Fruit fly (Drosophila melanogaster) whole organism, pupa: ENCODE data around the gene Patsas.

ENCODE experiments used
- CG10348 ChIP-seq: fragments of 200-800 bp; sonication (Bioruptor generic); IDR thresholded peaks from 2 replicates; pipeline ENCODE4 v1.3.6; 2022; ENCODE audit warnings: missing biosample characterization, missing genetic modification characterization
- CG12605 ChIP-seq: fragments of 200-800 bp; sonication (Bioruptor generic); IDR thresholded peaks from 2 replicates; pipeline ENCODE4 v1.3.6; 2022; ENCODE audit warnings: missing biosample characterization, missing genetic modification characterization
- CG13204 ChIP-seq: fragments of 200-800 bp; sonication (Bioruptor generic); optimal IDR thresholded peaks from 2 replicates; lab custom pipeline; 2018; ENCODE audit warnings: missing biosample characterization, mild to moderate bottlenecking, missing genetic modification characterization, moderate library complexity
- CG14655 ChIP-seq: fragments of 200-800 bp; sonication (Bioruptor generic); optimal IDR thresholded peaks from 3 replicates; lab custom pipeline; 2017; ENCODE audit warnings: mild to moderate bottlenecking, missing biosample characterization, missing genetic modification reagents, missing genetic modification characterization
- CG15710 ChIP-seq: fragments of 200-800 bp; sonication (Bioruptor generic); optimal IDR thresholded peaks from 2 replicates; lab custom pipeline; 2018; ENCODE audit warnings: missing biosample characterization, mild to moderate bottlenecking, missing genetic modification characterization, moderate library complexity
- CG17806 ChIP-seq: fragments of 200-800 bp; sonication (Bioruptor generic); optimal IDR thresholded peaks from 2 replicates; lab custom pipeline; 2018; ENCODE audit warnings: missing biosample characterization, mild to moderate bottlenecking, missing genetic modification characterization, moderate library complexity
- CG32121 ChIP-seq: fragments of 200-800 bp; sonication (Bioruptor generic); IDR thresholded peaks from 2 replicates; pipeline ENCODE4 v1.3.6; 2022; ENCODE audit warnings: missing biosample characterization, missing genetic modification characterization
- CG34367 ChIP-seq: fragments of 200-800 bp; sonication (Bioruptor generic); optimal IDR thresholded peaks from 2 replicates; lab custom pipeline; 2018; ENCODE audit warnings: missing biosample characterization, mild to moderate bottlenecking, missing genetic modification characterization
- CG4496 ChIP-seq: fragments of 200-800 bp; sonication (Bioruptor generic); IDR thresholded peaks from 3 replicates; pipeline ENCODE4 v1.3.6; 2022; ENCODE audit warnings: missing biosample characterization, missing genetic modification characterization
- CG8159 ChIP-seq: fragments of 200-800 bp; sonication (Bioruptor generic); optimal IDR thresholded peaks from 3 replicates; lab custom pipeline; 2018; ENCODE audit warnings: missing biosample characterization, mild to moderate bottlenecking, missing genetic modification characterization, moderate library complexity
- CG8301 ChIP-seq: fragments of 200-800 bp; sonication (Bioruptor generic); optimal IDR thresholded peaks from 2 replicates; lab custom pipeline; 2018; ENCODE audit warnings: missing biosample characterization, mild to moderate bottlenecking, missing genetic modification characterization
- CG9948 ChIP-seq: fragments of 200-800 bp; sonication (Bioruptor generic); optimal IDR thresholded peaks from 2 replicates; lab custom pipeline; 2018; ENCODE audit warnings: missing biosample characterization, mild to moderate bottlenecking, missing genetic modification characterization, moderate library complexity
- D1 ChIP-seq: fragments of 200-800 bp; sonication (Bioruptor generic); optimal IDR thresholded peaks from 2 replicates; lab custom pipeline; 2018; ENCODE audit warnings: missing biosample characterization, mild to moderate bottlenecking, missing genetic modification characterization, moderate library complexity
- EcR ChIP-seq: fragments of 200-800 bp; sonication (Bioruptor generic); optimal IDR thresholded peaks from 3 replicates; lab custom pipeline; 2019; ENCODE audit warnings: missing biosample characterization, missing genetic modification characterization, mild to moderate bottlenecking, moderate library complexity, missing genetic modification reagents
- Ets98B ChIP-seq: fragments of 200-800 bp; sonication (Bioruptor generic); IDR thresholded peaks from 2 replicates; pipeline ENCODE4 v1.3.6; 2022; ENCODE audit warnings: missing biosample characterization, missing genetic modification characterization
- Pif1A ChIP-seq: fragments of 200-800 bp; sonication (Bioruptor generic); optimal IDR thresholded peaks from 3 replicates; lab custom pipeline; 2016; ENCODE audit warnings: missing biosample characterization, missing genetic modification characterization
- Pif1B ChIP-seq: fragments of 200-800 bp; sonication (Bioruptor generic); optimal IDR thresholded peaks from 3 replicates; lab custom pipeline; 2016; ENCODE audit warnings: missing biosample characterization, missing genetic modification characterization
- Snoo ChIP-seq: fragments of 200-800 bp; sonication (Bioruptor generic); optimal IDR thresholded peaks from 3 replicates; lab custom pipeline; 2017; ENCODE audit warnings: missing biosample characterization, mild to moderate bottlenecking, missing genetic modification characterization, inconsistent platforms
- fd96Ca ChIP-seq: fragments of 200-800 bp; sonication (Bioruptor generic); IDR thresholded peaks from 3 replicates; pipeline ENCODE4 v1.3.6; 2022; ENCODE audit warnings: missing biosample characterization, missing genetic modification characterization
- gl ChIP-seq: fragments of 200-800 bp; sonication (Bioruptor generic); optimal IDR thresholded peaks from 2 replicates; lab custom pipeline; 2018; ENCODE audit warnings: missing biosample characterization, mild to moderate bottlenecking, missing genetic modification characterization
- rn ChIP-seq: fragments of 200-800 bp; sonication (Bioruptor generic); IDR thresholded peaks from 2 replicates; pipeline ENCODE4 v1.3.6; 2022; ENCODE audit warnings: missing biosample characterization, missing genetic modification characterization

Patsas gene

dm6 chr2L:12096396-12096813, 6.7 kb downstream of the Patsas start, which contains the start of the genes CG6712 and Mt2:
Gene CG6712 (minus strand): TSS chr2L:12096511.
Gene Mt2 (plus strand): TSS chr2L:12096525.
- TF ChIP-seq CG12605 (GFP tag; lab: Robert Waterston, UW) = no peak
- no peak for TF ChIP-seq CG8159 (tag; lab: Kevin White, UChicago)
- no peak for TF ChIP-seq D1 (tag; lab: Kevin White, UChicago)
- no peak for TF ChIP-seq CG14655
- no peak for TF ChIP-seq gl
- no peak for TF ChIP-seq CG4496 (GFP tag; lab: Robert Waterston, UW)
- no peak for TF ChIP-seq CG13204 (GFP tag; lab: Kevin White, UChicago)
- TF ChIP-seq CG34367 (tag; lab: Kevin White, UChicago) = no peak
- no peak for TF ChIP-seq Pif1B (GFP tag; lab: Kevin White, UChicago)
- no peak for TF ChIP-seq rn (GFP tag; lab: Robert Waterston, UW)

dm6 chr2L:12093652-12094051, 9.4 kb downstream of the Patsas start:
- no peak for TF ChIP-seq CG34367 (tag; lab: Kevin White, UChicago)
- no peak for TF ChIP-seq CG8159 (tag; lab: Kevin White, UChicago)
- TF ChIP-seq CG12605 (GFP tag; lab: Robert Waterston, UW) = no peak
- no peak for TF ChIP-seq Pif1B (GFP tag; lab: Kevin White, UChicago)
- TF ChIP-seq CG9948 (tag; lab: Kevin White, UChicago) = no peak
- no peak for TF ChIP-seq CG14655
- TF ChIP-seq fd96Ca (GFP tag; lab: Robert Waterston, UW) = no peak
- no peak for TF ChIP-seq rn (GFP tag; lab: Robert Waterston, UW)
- no peak for TF ChIP-seq CG8301 (tag; lab: Kevin White, UChicago)

DNA sequence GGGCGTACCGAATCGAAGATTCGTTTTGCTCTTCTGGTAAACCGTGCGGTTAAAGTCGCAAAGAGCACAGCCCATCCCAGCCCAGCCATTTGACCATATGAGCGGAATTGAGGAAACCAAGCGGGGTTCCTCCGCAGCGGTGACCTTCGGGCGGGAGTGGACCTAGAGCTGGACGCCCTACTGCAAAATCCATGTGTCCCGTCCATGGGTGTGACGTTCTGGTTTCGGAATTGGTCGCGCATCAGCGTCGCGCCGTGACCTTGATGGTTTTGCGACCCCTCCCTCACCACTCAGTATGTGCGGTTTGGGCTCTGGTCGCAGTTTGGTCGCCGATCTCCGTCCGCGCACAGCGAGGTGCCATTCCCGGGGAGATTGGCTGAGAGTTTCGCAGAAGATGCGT, 10.4 kb downstream of the Patsas start:
- TF ChIP-seq CG17806 = no peak
- TF ChIP-seq CG10348 (GFP tag; lab: Robert Waterston, UW) = no peak
- no peak for TF ChIP-seq CG13204 (GFP tag; lab: Kevin White, UChicago)
- no peak for TF ChIP-seq rn (GFP tag; lab: Robert Waterston, UW)
- TF ChIP-seq Pif1A = no peak
- TF ChIP-seq CG32121 (GFP tag; lab: Robert Waterston, UW) = no peak
- no peak for TF ChIP-seq EcR (GFP tag; lab: Kevin White, UChicago)
- no peak for TF ChIP-seq CG15710
- TF ChIP-seq D1 (tag; lab: Kevin White, UChicago) = no peak
- TF ChIP-seq fd96Ca (GFP tag; lab: Robert Waterston, UW) = no peak
- TF ChIP-seq CG8301 (tag; lab: Kevin White, UChicago) = no peak
- TF ChIP-seq CG9948 (tag; lab: Kevin White, UChicago) = no peak

dm6 chr2L:12092041-12092440, 11.0 kb downstream of the Patsas start:
- TF ChIP-seq Snoo = no peak
- TF ChIP-seq CG34367 (tag; lab: Kevin White, UChicago) = no peak
- no peak for TF ChIP-seq CG10348 (GFP tag; lab: Robert Waterston, UW)
- no peak for TF ChIP-seq Pif1B (GFP tag; lab: Kevin White, UChicago)
- TF ChIP-seq CG17806 = no peak
- no peak for TF ChIP-seq fd96Ca (GFP tag; lab: Robert Waterston, UW)
- TF ChIP-seq CG14655 = no peak
- no peak for TF ChIP-seq CG32121 (GFP tag; lab: Robert Waterston, UW)
- no peak for TF ChIP-seq CG9948 (tag; lab: Kevin White, UChicago)
- no peak for TF ChIP-seq CG4496 (GFP tag; lab: Robert Waterston, UW)
- TF ChIP-seq Pif1A = no peak
- TF ChIP-seq, all 21 proteins: peak for 0

- TF ChIP-seq D1 (tag; lab: Kevin White, UChicago) (no peak), rn (GFP tag; lab: Robert Waterston, UW) (no peak), Snoo (no peak), gl (no peak), CG8159 (tag; lab: Kevin White, UChicago) (no peak), CG13204 (GFP tag; lab: Kevin White, UChicago) (no peak), CG34367 (tag; lab: Kevin White, UChicago) (no peak)
Measured at dm6 chr2L:12091522-12091921, 11.6 kb downstream of the Patsas start, which contains the start of gene Pex19. Gene Pex19 (plus strand): TSS chr2L:12091822.

dm6 chr2L:12089145-12089544, 13.9 kb downstream of the Patsas start:
- no peak for TF ChIP-seq rn (GFP tag; lab: Robert Waterston, UW)

- TF ChIP-seq Pif1A = no peak
- no peak for TF ChIP-seq CG34367 (tag; lab: Kevin White, UChicago)
- no peak for TF ChIP-seq Pif1B (GFP tag; lab: Kevin White, UChicago)
- TF ChIP-seq Ets98B (GFP tag; lab: Robert Waterston, UW) = no peak
- no peak for TF ChIP-seq CG12605 (GFP tag; lab: Robert Waterston, UW)
- no peak for TF ChIP-seq D1 (tag; lab: Kevin White, UChicago)
- TF ChIP-seq CG8301 (tag; lab: Kevin White, UChicago) = no peak
- no peak for TF ChIP-seq CG17806
- TF ChIP-seq CG8159 (tag; lab: Kevin White, UChicago) = no peak
- TF ChIP-seq CG4496 (GFP tag; lab: Robert Waterston, UW) = no peak
- no peak for TF ChIP-seq CG14655
- no peak for TF ChIP-seq CG10348 (GFP tag; lab: Robert Waterston, UW)
- TF ChIP-seq Snoo = no peak
- TF ChIP-seq fd96Ca (GFP tag; lab: Robert Waterston, UW) = no peak
- no peak for TF ChIP-seq EcR (GFP tag; lab: Kevin White, UChicago)
- TF ChIP-seq gl = no peak
- no peak for TF ChIP-seq CG15710
- TF ChIP-seq CG32121 (GFP tag; lab: Robert Waterston, UW) = no peak
- no peak for TF ChIP-seq rn (GFP tag; lab: Robert Waterston, UW)
- no peak for TF ChIP-seq CG9948 (tag; lab: Kevin White, UChicago)
Measured at dm6 chr2L:12087442-12087841, 15.6 kb downstream of the Patsas start.
